Comparison of ENCODE assay signal across 4 fruit fly cellular contexts in genomic region chrX:9163645-9164509, dm6.
TF ChIP-seq lines count a peak whose summit lies in the region.

No protein-coding gene starts in this region.

TF ChIP-seq in whole organism, adult, 20 proteins besides CTCF, POLR2A, EP300 and RAD21 (continued from another document):
- TF ChIP-seq kay (GFP tag; lab: Kevin White, UChicago; ENCODE audit: borderline replicate concordance) (no peak), Clk (GFP tag; optimal IDR thresholded peaks at IDR 0.05; lab: Kevin White, UChicago) (no peak)

TF ChIP-seq in whole organism, embryonic, 481 proteins besides CTCF, POLR2A, EP300 and RAD21 (continued from another document):
- TF ChIP-seq CG15479 (GFP tag; optimal IDR thresholded peaks at IDR 0.05; lab: Kevin White, UChicago) (peak; percentile 9), twi (tag; optimal IDR thresholded peaks at IDR 0.05; lab: Kevin White, UChicago) (peak; percentile 20), crol (GFP tag; IDR thresholded peaks at IDR 0.05; lab: Robert Waterston, UW) (peak; percentile 80), CG11723 (GFP tag; optimal IDR thresholded peaks at IDR 0.05; lab: Kevin White, UChicago) (no peak), CG17328 (GFP tag; IDR thresholded peaks at IDR 0.05; lab: Robert Waterston, UW) (no peak), pfk (GFP tag; optimal IDR thresholded peaks at IDR 0.05; lab: Kevin White, UChicago) (no peak), Pdp1 (GFP tag; optimal IDR thresholded peaks at IDR 0.05; lab: Kevin White, UChicago) (peak in 1 of 2 experiments; percentile 8), cg (GFP tag; optimal IDR thresholded peaks at IDR 0.05; lab: Kevin White, UChicago) (peak; percentile 82), bsh (GFP tag; optimal IDR thresholded peaks at IDR 0.05; lab: Kevin White, UChicago) (peak in 1 of 2 experiments; percentile 41), cwo (GFP tag; optimal IDR thresholded peaks at IDR 0.05; lab: Kevin White, UChicago) (peak; percentile 18), nom (GFP tag; optimal IDR thresholded peaks at IDR 0.05; lab: Kevin White, UChicago) (peak; percentile 48), CG13287 (GFP tag; IDR thresholded peaks at IDR 0.05; lab: Robert Waterston, UW; ENCODE audit: partially characterized antibody) (peak; percentile 25; the same call in 1 of the 2 replicates), grn (GFP tag; optimal IDR thresholded peaks at IDR 0.05; lab: Kevin White, UChicago) (peak; percentile 72), sqz (GFP tag; optimal IDR thresholded peaks at IDR 0.05; lab: Kevin White, UChicago) (peak; percentile 78), sens-2 (GFP tag; IDR thresholded peaks at IDR 0.05; lab: Robert Waterston, UW) (no peak), CG10543 (GFP tag; optimal IDR thresholded peaks at IDR 0.05; lab: Kevin White, UChicago) (peak; percentile 13), lbe (GFP tag; optimal IDR thresholded peaks at IDR 0.05; lab: Kevin White, UChicago) (peak; percentile 52), Ets65A (GFP tag; lab: Kevin White, UChicago) (no peak), her (GFP tag; optimal IDR thresholded peaks at IDR 0.05; lab: Kevin White, UChicago) (no peak), ewg (GFP tag; optimal IDR thresholded peaks at IDR 0.05; lab: Kevin White, UChicago) (peak; percentile 51), Drgx (GFP tag; IDR thresholded peaks at IDR 0.05; lab: Robert Waterston, UW) (0 out of 2 replicates have a peak, but pooled peaks have one; percentile 46), bab2 (GFP tag; optimal IDR thresholded peaks at IDR 0.05; lab: Kevin White, UChicago) (no peak), CG18262 (tag; optimal IDR thresholded peaks at IDR 0.05; lab: Kevin White, UChicago) (peak; percentile 12), ftz-f1 (GFP tag; optimal IDR thresholded peaks at IDR 0.05; lab: Kevin White, UChicago) (peak; percentile 54), CG2712 (tag; optimal IDR thresholded peaks at IDR 0.05; lab: Kevin White, UChicago) (peak; percentile 7), Max (GFP tag; optimal IDR thresholded peaks at IDR 0.05; lab: Kevin White, UChicago) (peak; percentile 31), crp (GFP tag; optimal IDR thresholded peaks at IDR 0.05; lab: Kevin White, UChicago) (peak in 1 of 2 experiments; percentile 22), Trl (optimal IDR thresholded peaks at IDR 0.05; lab: Kevin White, UChicago) (peak; percentile 70 to 90), Trl (GFP tag; optimal IDR thresholded peaks at IDR 0.05; lab: Kevin White, UChicago) (peak; percentile 30), sens (GFP tag; lab: Kevin White, UChicago) (peak; percentile 48), lola (GFP tag; optimal IDR thresholded peaks at IDR 0.05; lab: Kevin White, UChicago) (peak in 1 of 3 experiments; percentile 6), sug (tag; optimal IDR thresholded peaks at IDR 0.05; lab: Kevin White, UChicago) (peak; percentile 71), dm (GFP tag; optimal IDR thresholded peaks at IDR 0.05; lab: Kevin White, UChicago) (peak; percentile 74)

TF ChIP-seq in whole organism, prepupa, 60 proteins besides CTCF, POLR2A, EP300 and RAD21 (continued from another document):
- TF ChIP-seq Met (GFP tag; optimal IDR thresholded peaks at IDR 0.05; lab: Kevin White, UChicago), result no peak
- TF ChIP-seq topi (GFP tag; optimal IDR thresholded peaks at IDR 0.05; lab: Kevin White, UChicago), result no peak
- TF ChIP-seq Eip93F (GFP tag; optimal IDR thresholded peaks at IDR 0.05; lab: Kevin White, UChicago), result no peak
- TF ChIP-seq eg (GFP tag; IDR thresholded peaks at IDR 0.05; lab: Robert Waterston, UW), result peak; percentile 69
- TF ChIP-seq pdm3 (GFP tag; optimal IDR thresholded peaks at IDR 0.05; lab: Kevin White, UChicago), result no peak
- TF ChIP-seq CG4318 (GFP tag; optimal IDR thresholded peaks at IDR 0.05; lab: Kevin White, UChicago), result no peak
- no peak for TF ChIP-seq spab (GFP tag; optimal IDR thresholded peaks at IDR 0.05; lab: Kevin White, UChicago)
- no peak for TF ChIP-seq Smox (GFP tag; optimal IDR thresholded peaks at IDR 0.05; lab: Kevin White, UChicago)
- TF ChIP-seq Eip78C (GFP tag; lab: Kevin White, UChicago), result peak; percentile 74
- TF ChIP-seq OdsH (GFP tag; optimal IDR thresholded peaks at IDR 0.05; lab: Kevin White, UChicago), result no peak
- TF ChIP-seq cyc (GFP tag; optimal IDR thresholded peaks at IDR 0.05; lab: Kevin White, UChicago), result no peak
- no peak for TF ChIP-seq CG8119 (GFP tag; IDR thresholded peaks at IDR 0.05; lab: Robert Waterston, UW)
- no peak for TF ChIP-seq CG8632 (GFP tag; optimal IDR thresholded peaks at IDR 0.05; lab: Kevin White, UChicago)
- no peak for TF ChIP-seq CG32006 (GFP tag; optimal IDR thresholded peaks at IDR 0.05; lab: Kevin White, UChicago)
- TF ChIP-seq CG11762 (GFP tag; optimal IDR thresholded peaks at IDR 0.05; lab: Kevin White, UChicago; ENCODE audit: insufficient read depth), result no peak
- TF ChIP-seq Sox102F (GFP tag; optimal IDR thresholded peaks at IDR 0.05; lab: Kevin White, UChicago), result no peak
- TF ChIP-seq Blimp-1 (GFP tag; optimal IDR thresholded peaks at IDR 0.05; lab: Kevin White, UChicago), result peak; percentile 29
- TF ChIP-seq fkh (GFP tag; optimal IDR thresholded peaks at IDR 0.05; lab: Kevin White, UChicago), result no peak
- TF ChIP-seq CG15336 (GFP tag; IDR thresholded peaks at IDR 0.05; lab: Robert Waterston, UW), result peak; percentile 32; the same call in 1 of the 2 replicates
- TF ChIP-seq Hr38 (GFP tag; optimal IDR thresholded peaks at IDR 0.05; lab: Kevin White, UChicago), result no peak
- no peak for TF ChIP-seq dac (GFP tag; optimal IDR thresholded peaks at IDR 0.05; lab: Kevin White, UChicago)
- TF ChIP-seq CG6276 (GFP tag; optimal IDR thresholded peaks at IDR 0.05; lab: Kevin White, UChicago), result peak; percentile 64
- TF ChIP-seq achi (GFP tag; optimal IDR thresholded peaks at IDR 0.05; lab: Kevin White, UChicago), result no peak
- TF ChIP-seq CG3919 (GFP tag; optimal IDR thresholded peaks at IDR 0.05; lab: Kevin White, UChicago), result no peak
- no peak for TF ChIP-seq CG1621 (tag; optimal IDR thresholded peaks at IDR 0.05; lab: Kevin White, UChicago)
- TF ChIP-seq Sox15 (GFP tag; optimal IDR thresholded peaks at IDR 0.05; lab: Kevin White, UChicago), result no peak
- TF ChIP-seq Hr4 (GFP tag; optimal IDR thresholded peaks at IDR 0.05; lab: Kevin White, UChicago), result no peak
- TF ChIP-seq ss (GFP tag; optimal IDR thresholded peaks at IDR 0.05; lab: Kevin White, UChicago), result peak; percentile 45 to 56
- no peak for TF ChIP-seq Ets21C (GFP tag; optimal IDR thresholded peaks at IDR 0.05; lab: Kevin White, UChicago)
- no peak for TF ChIP-seq CG7368 (GFP tag; optimal IDR thresholded peaks at IDR 0.05; lab: Kevin White, UChicago)
- peak; percentile 10 for TF ChIP-seq fd59A (GFP tag; optimal IDR thresholded peaks at IDR 0.05; lab: Kevin White, UChicago)
- peak; percentile 68 for TF ChIP-seq CG6163 (GFP tag; IDR thresholded peaks at IDR 0.05; lab: Robert Waterston, UW)
- peak; percentile 20 for TF ChIP-seq CG6854 (GFP tag; optimal IDR thresholded peaks at IDR 0.05; lab: Kevin White, UChicago)
- no peak for TF ChIP-seq CG31627 (GFP tag; optimal IDR thresholded peaks at IDR 0.05; lab: Kevin White, UChicago)
- peak; percentile 41 for TF ChIP-seq CG9139 (GFP tag; optimal IDR thresholded peaks at IDR 0.05; lab: Kevin White, UChicago)

TF ChIP-seq in whole organism, wandering third instar larva, 38 proteins besides CTCF, POLR2A, EP300 and RAD21 (continued from another document):
- TF ChIP-seq Vsx2 (GFP tag; optimal IDR thresholded peaks at IDR 0.05; lab: Kevin White, UChicago; ENCODE audit: partially characterized antibody) (no peak), sage (GFP tag; optimal IDR thresholded peaks at IDR 0.05; lab: Kevin White, UChicago) (no peak), dmrt93B (GFP tag; optimal IDR thresholded peaks at IDR 0.05; lab: Kevin White, UChicago) (no peak), GATAd (GFP tag; optimal IDR thresholded peaks at IDR 0.05; lab: Kevin White, UChicago) (no peak), h (GFP tag; optimal IDR thresholded peaks at IDR 0.05; lab: Kevin White, UChicago) (no peak), CrebA (GFP tag; optimal IDR thresholded peaks at IDR 0.05; lab: Kevin White, UChicago; ENCODE audit: borderline replicate concordance) (no peak), psq (GFP tag; optimal IDR thresholded peaks at IDR 0.05; lab: Kevin White, UChicago) (peak; percentile 50), usp (GFP tag; optimal IDR thresholded peaks at IDR 0.05; lab: Kevin White, UChicago) (no peak), ey (GFP tag; optimal IDR thresholded peaks at IDR 0.05; lab: Kevin White, UChicago) (no peak), Myc (optimal IDR thresholded peaks at IDR 0.05; lab: Kevin White, UChicago) (peak; percentile 64), dl (GFP tag; optimal IDR thresholded peaks at IDR 0.05; lab: Kevin White, UChicago; ENCODE audit: insufficient read depth in 1 of 2, partially characterized antibody in 2 of 2) (peak; percentile 49 to 56), Abd-B (GFP tag; optimal IDR thresholded peaks at IDR 0.05; lab: Kevin White, UChicago) (no peak), jim (GFP tag; optimal IDR thresholded peaks at IDR 0.05; lab: Kevin White, UChicago) (no peak)
